Worm (Caenorhabditis elegans) whole organism, L3 larva: ENCODE data around the gene F14D2.19.

Source experiments
- R02D3.7 ChIP-seq: fragments of 150-350 bp; optimal IDR thresholded peaks from 2 replicates; lab custom pipeline; 2014; ENCODE audit warnings: missing biosample characterization, missing genetic modification characterization
- ZK546.5 ChIP-seq: sonication (generic microtip); optimal IDR thresholded peaks from 2 replicates; lab custom pipeline; 2017; ENCODE audit warnings: missing biosample characterization, missing genetic modification characterization
- aly-2 ChIP-seq: fragments of 150-350 bp; optimal IDR thresholded peaks from 2 replicates; lab custom pipeline; 2014; ENCODE audit warnings: missing biosample characterization, missing genetic modification characterization
- ama-1 ChIP-seq: fragments of 150-350 bp; optimal IDR thresholded peaks from 2 replicates; lab custom pipeline; 2018
- ceh-16 ChIP-seq: sonication (generic microtip); optimal IDR thresholded peaks from 2 replicates; lab custom pipeline; 2017; ENCODE audit warnings: missing biosample characterization, missing genetic modification characterization
- ceh-28 ChIP-seq: fragments of 150-350 bp; optimal IDR thresholded peaks from 2 replicates; lab custom pipeline; 2014; ENCODE audit warnings: missing biosample characterization, missing genetic modification reagents, missing genetic modification characterization
- ceh-82 ChIP-seq: fragments of 150-350 bp; optimal IDR thresholded peaks from 2 replicates; lab custom pipeline; 2014; ENCODE audit warnings: missing biosample characterization, missing genetic modification characterization
- egl-27 ChIP-seq: sonication (generic microtip); optimal IDR thresholded peaks from 4 replicates; lab custom pipeline; 2017; ENCODE audit warnings: missing biosample characterization, missing genetic modification reagents, missing genetic modification characterization
- egl-5 ChIP-seq: fragments of 150-350 bp; optimal IDR thresholded peaks from 2 replicates; lab custom pipeline; 2017; ENCODE audit warnings: missing biosample characterization, missing genetic modification reagents, missing genetic modification characterization, inconsistent platforms
- elt-1 ChIP-seq: fragments of 150-350 bp; optimal IDR thresholded peaks from 2 replicates; lab custom pipeline; 2014; ENCODE audit warnings: missing biosample characterization, missing genetic modification characterization
- elt-2 ChIP-seq: sonication (generic microtip); optimal IDR thresholded peaks from 2 replicates; lab custom pipeline; 2016; ENCODE audit warnings: missing genetic modification reagents, mild to moderate bottlenecking, missing genetic modification characterization, missing compliant biosample characterization
- elt-3 ChIP-seq, 3 experiments: fragments of 150-350 bp in 1 of 3; sonication (generic microtip) in 2 of 3; optimal IDR thresholded peaks; 2 replicates in 2 of 3; 4 replicates in 1 of 3; lab custom pipeline; 2014 to 2017; ENCODE audit warnings: missing biosample characterization in 3 of 3, missing genetic modification characterization in 3 of 3
- eor-1 ChIP-seq, 2 experiments: fragments of 150-350 bp; optimal IDR thresholded peaks; 2 replicates each; lab custom pipeline; 2014 to 2018; ENCODE audit warnings: missing biosample characterization in 2 of 2, missing genetic modification characterization in 2 of 2
- fkh-10 ChIP-seq: sonication (generic microtip); optimal IDR thresholded peaks from 2 replicates; lab custom pipeline; 2017; ENCODE audit warnings: missing biosample characterization, missing genetic modification reagents, missing genetic modification characterization
- fkh-2 ChIP-seq: fragments of 150-350 bp; optimal IDR thresholded peaks from 2 replicates; lab custom pipeline; 2014; ENCODE audit warnings: missing biosample characterization, missing genetic modification reagents, missing genetic modification characterization
- fos-1 ChIP-seq: fragments of 150-350 bp; optimal IDR thresholded peaks from 2 replicates; lab custom pipeline; 2014; ENCODE audit warnings: missing biosample characterization, missing genetic modification characterization
- jun-1 ChIP-seq: fragments of 150-350 bp; optimal IDR thresholded peaks from 2 replicates; lab custom pipeline; 2014; ENCODE audit warnings: missing biosample characterization, missing genetic modification reagents, missing genetic modification characterization
- lin-39 ChIP-seq: fragments of 150-350 bp; optimal IDR thresholded peaks from 2 replicates; lab custom pipeline; 2018; ENCODE audit warnings: missing biosample characterization, missing genetic modification reagents, missing genetic modification characterization
- lsy-12 ChIP-seq: sonication (generic microtip); optimal IDR thresholded peaks from 2 replicates; lab custom pipeline; 2016; ENCODE audit warnings: mild to moderate bottlenecking, missing genetic modification characterization, missing compliant biosample characterization
- mdl-1 ChIP-seq: fragments of 150-350 bp; optimal IDR thresholded peaks from 2 replicates; lab custom pipeline; 2014; ENCODE audit warnings: missing biosample characterization, missing genetic modification characterization
- mml-1 ChIP-seq: fragments of 150-350 bp; sonication (generic microtip); optimal IDR thresholded peaks from 3 replicates; lab custom pipeline; 2014; ENCODE audit warnings: missing biosample characterization, missing genetic modification characterization
- nhr-11 ChIP-seq: fragments of 150-350 bp; optimal IDR thresholded peaks from 2 replicates; lab custom pipeline; 2014; ENCODE audit warnings: missing biosample characterization, missing genetic modification characterization
- nhr-12 ChIP-seq: fragments of 150-350 bp; optimal IDR thresholded peaks from 2 replicates; lab custom pipeline; 2014; ENCODE audit warnings: missing biosample characterization, missing genetic modification characterization
- nhr-23 ChIP-seq: fragments of 150-350 bp; optimal IDR thresholded peaks from 2 replicates; lab custom pipeline; 2014; ENCODE audit warnings: missing biosample characterization, missing genetic modification reagents, missing genetic modification characterization
- nhr-25 ChIP-seq: sonication (generic microtip); optimal IDR thresholded peaks from 2 replicates; lab custom pipeline; 2017; ENCODE audit warnings: missing biosample characterization, missing genetic modification characterization
- nhr-67 ChIP-seq: fragments of 150-350 bp; optimal IDR thresholded peaks from 2 replicates; lab custom pipeline; 2014; ENCODE audit warnings: missing biosample characterization, missing genetic modification characterization
- nhr-76 ChIP-seq: fragments of 150-350 bp; sonication (generic microtip); optimal IDR thresholded peaks from 5 replicates; lab custom pipeline; 2014; ENCODE audit warnings: missing biosample characterization, missing genetic modification characterization
- nhr-77 ChIP-seq: fragments of 150-350 bp; optimal IDR thresholded peaks from 2 replicates; lab custom pipeline; 2014; ENCODE audit warnings: missing biosample characterization, missing genetic modification characterization
- pqm-1 ChIP-seq: fragments of 150-350 bp; optimal IDR thresholded peaks from 2 replicates; lab custom pipeline; 2017; ENCODE audit warnings: missing biosample characterization, missing genetic modification characterization, inconsistent platforms
- sea-2 ChIP-seq: fragments of 150-350 bp; sonication (generic microtip); optimal IDR thresholded peaks from 4 replicates; lab custom pipeline; 2014; ENCODE audit warnings: missing biosample characterization, missing genetic modification reagents, missing genetic modification characterization
- skn-1 ChIP-seq: fragments of 150-350 bp; optimal IDR thresholded peaks from 2 replicates; lab custom pipeline; 2014; ENCODE audit warnings: missing biosample characterization, missing genetic modification characterization
- snpc-4 ChIP-seq: fragments of 150-350 bp; optimal IDR thresholded peaks from 2 replicates; lab custom pipeline; 2014; ENCODE audit warnings: missing biosample characterization, missing genetic modification characterization
- tbx-2 ChIP-seq: sonication (generic microtip); optimal IDR thresholded peaks from 2 replicates; lab custom pipeline; 2016; ENCODE audit warnings: mild to moderate bottlenecking, missing genetic modification characterization, missing compliant biosample characterization
- unc-39 ChIP-seq: sonication (generic microtip); optimal IDR thresholded peaks from 4 replicates; lab custom pipeline; 2017; ENCODE audit warnings: missing biosample characterization, missing genetic modification characterization
- unc-62 ChIP-seq: fragments of 150-350 bp; sonication (generic microtip); optimal IDR thresholded peaks from 4 replicates; lab custom pipeline; 2014; ENCODE audit warnings: missing biosample characterization, missing genetic modification reagents, missing genetic modification characterization
- ztf-11 ChIP-seq: fragments of 150-350 bp; optimal IDR thresholded peaks from 2 replicates; lab custom pipeline; 2014; ENCODE audit warnings: missing biosample characterization, missing genetic modification characterization
- ztf-4 ChIP-seq: fragments of 150-350 bp; optimal IDR thresholded peaks from 2 replicates; lab custom pipeline; 2014; ENCODE audit warnings: missing biosample characterization, missing genetic modification characterization

Gene F14D2.19

DNA sequence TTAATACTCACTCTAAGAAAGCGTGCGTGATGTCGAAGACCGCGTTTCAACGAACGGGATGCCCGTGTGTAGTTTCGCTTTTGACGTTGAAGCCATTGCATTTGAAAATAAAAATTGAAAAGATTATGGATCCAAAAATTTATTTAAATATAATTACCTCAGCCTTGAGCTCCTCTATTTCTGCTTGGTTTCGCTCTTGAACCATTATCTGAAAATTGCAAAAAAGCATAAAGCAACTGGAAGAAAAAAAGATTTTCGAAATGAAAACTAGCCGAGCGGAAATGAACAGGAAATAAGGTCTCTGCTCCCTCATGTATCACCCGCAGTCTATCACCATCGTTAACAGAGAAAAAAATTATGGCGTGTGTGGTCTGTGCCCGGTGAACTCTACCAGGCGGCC is 30.2 kb upstream of the F14D2.19 start, which contains the start of gene Y49F6C.6:
TSS of gene Y49F6C.6 (minus strand) at position 101 of the 400 bp plus-strand sequence.
- TF ChIP-seq unc-62 (GFP tag; lab: Kevin White, UChicago) (no peak), pqm-1 (tag; lab: Kevin White, UChicago) (no peak), nhr-25 (no peak), nhr-76 (tag; lab: Kevin White, UChicago) (no peak), nhr-12 (tag; lab: Kevin White, UChicago) (no peak), mml-1 (tag; lab: Kevin White, UChicago) (no peak), nhr-77 (no peak), ceh-28 (tag; lab: Kevin White, UChicago) (no peak), lsy-12 (tag; lab: Kevin White, UChicago) (no peak)

DNA sequence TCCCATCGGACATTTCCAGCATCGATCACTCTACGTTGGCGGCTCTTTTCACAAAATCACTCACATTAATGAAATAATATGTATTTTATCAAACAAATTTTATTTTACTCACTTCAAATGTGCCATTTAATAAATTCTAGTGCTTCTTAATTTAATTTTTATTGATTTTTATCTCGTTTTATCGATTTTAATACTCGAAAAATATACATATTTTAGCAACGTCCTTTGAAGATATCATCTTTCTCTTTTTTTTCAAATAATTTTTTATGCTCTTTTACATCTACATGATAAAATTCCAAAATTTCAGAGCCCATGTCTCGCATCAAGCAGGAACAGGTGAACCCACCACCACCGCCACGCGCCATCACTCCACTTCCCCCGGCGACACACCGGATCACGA is 21.9 kb upstream of the F14D2.19 start, which contains the start of the genes lido-14 and bath-27:
TSS of gene lido-14 (plus strand) at position 301 of the 400 bp plus-strand sequence.
TSS of gene bath-27 (plus strand) at position 306 of the 400 bp plus-strand sequence.
- no peak for TF ChIP-seq jun-1 (tag; lab: Kevin White, UChicago)
- TF ChIP-seq lin-39 (tag; lab: Kevin White, UChicago) = no peak
- no peak for TF ChIP-seq fkh-10 (GFP tag; lab: Kevin White, UChicago)
- no peak for TF ChIP-seq mdl-1
- no peak for TF ChIP-seq aly-2 (tag; lab: Kevin White, UChicago)
- TF ChIP-seq tbx-2 = no peak
- no peak for TF ChIP-seq fkh-2 (tag; lab: Kevin White, UChicago)
- no peak for TF ChIP-seq ztf-4 (tag; lab: Kevin White, UChicago)
- TF ChIP-seq sea-2 = no peak

DNA sequence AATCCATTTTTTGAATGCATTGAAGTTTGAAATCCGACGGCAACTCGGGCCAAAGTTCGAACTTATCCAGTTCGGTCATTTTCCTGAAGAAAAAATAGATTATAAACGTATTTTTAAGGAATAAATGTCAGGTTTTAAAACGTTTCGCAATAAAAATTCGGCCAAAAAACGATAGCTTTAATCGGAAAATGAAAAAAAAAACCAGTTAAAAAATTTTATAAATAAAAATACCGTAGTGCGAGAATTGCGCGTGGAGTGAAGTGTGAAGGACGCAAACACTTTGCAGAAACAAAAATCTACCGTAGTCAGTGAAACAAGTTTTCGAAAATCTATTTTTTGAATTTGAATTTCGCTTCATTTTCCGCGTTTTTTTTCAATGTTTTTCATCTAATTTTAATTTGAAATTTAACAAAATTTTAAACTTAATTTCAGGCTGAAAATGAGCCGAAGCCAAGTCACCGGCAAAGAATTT is 12.9 kb upstream of the F14D2.19 start, which contains the start of gene F14D2.8:
TSS of gene F14D2.8 (minus strand) at position 51 of the 472 bp plus-strand sequence.
- TF ChIP-seq ama-1 (lab: Kevin White, UChicago) (no peak), ceh-16 (tag; lab: Kevin White, UChicago) (no peak), nhr-77 (no peak), nhr-25 (no peak), fkh-10 (GFP tag; lab: Kevin White, UChicago) (no peak), lin-39 (tag; lab: Kevin White, UChicago) (no peak), nhr-67 (no peak), fos-1 (tag; lab: Kevin White, UChicago) (no peak), aly-2 (tag; lab: Kevin White, UChicago) (no peak), sea-2 (no peak), egl-5 (tag; lab: Kevin White, UChicago) (no peak), nhr-76 (tag; lab: Kevin White, UChicago) (no peak), nhr-12 (tag; lab: Kevin White, UChicago) (no peak), R02D3.7 (no peak), skn-1 (no peak), ztf-11 (tag; lab: Kevin White, UChicago) (no peak), tbx-2 (no peak)

ce11 chrII:3347940-3348610 is 11.1 kb upstream of the F14D2.19 start, which contains the start of the genes F14D2.14 and bath-29:
Gene F14D2.14 (minus strand): TSS chrII:3347990.
Gene bath-29 (plus strand): TSS chrII:3348560.
- TF ChIP-seq ztf-4 (tag; lab: Kevin White, UChicago) (no peak), unc-39 (tag; lab: Kevin White, UChicago) (no peak), aly-2 (tag; lab: Kevin White, UChicago) (no peak), lin-39 (tag; lab: Kevin White, UChicago) (no peak), fos-1 (tag; lab: Kevin White, UChicago) (no peak), tbx-2 (no peak), lsy-12 (tag; lab: Kevin White, UChicago) (no peak), elt-1 (no peak), R02D3.7 (no peak), fkh-10 (GFP tag; lab: Kevin White, UChicago) (no peak), egl-27 (tag; lab: Kevin White, UChicago) (no peak)

DNA sequence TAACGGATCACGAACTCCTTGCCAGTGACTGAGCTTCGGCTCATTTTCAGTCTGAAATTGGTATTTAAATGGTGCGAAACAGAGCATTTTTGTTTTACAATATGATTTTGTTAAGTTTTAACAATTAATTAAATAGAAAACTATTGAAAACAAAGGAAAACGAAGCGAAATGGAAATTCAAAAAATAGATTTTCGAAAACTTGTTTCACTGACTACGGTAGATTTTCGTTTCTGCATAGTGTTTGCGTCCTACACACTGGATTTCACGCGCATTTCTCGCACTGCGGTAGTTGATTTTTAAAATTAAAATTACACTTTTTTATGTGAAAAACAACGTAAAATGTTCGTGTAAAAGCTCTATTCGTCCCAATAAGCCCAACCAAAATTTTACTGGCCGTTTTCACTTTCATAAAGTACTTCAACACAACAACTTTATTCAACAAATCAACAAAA is 9.4 kb upstream of the F14D2.19 start, which contains the start of gene bath-30:
TSS of gene bath-30 (minus strand) at position 51 of the 453 bp plus-strand sequence.
- TF ChIP-seq aly-2 (tag; lab: Kevin White, UChicago) = no peak
- TF ChIP-seq elt-2 (tag; lab: Kevin White, UChicago) = no peak
- no peak for TF ChIP-seq R02D3.7
- no peak for TF ChIP-seq eor-1 (tag; optimal IDR thresholded peaks at IDR 0.05; lab: Kevin White, UChicago)
- no peak for TF ChIP-seq elt-3 (tag; optimal IDR thresholded peaks at IDR 0.05; lab: Kevin White, UChicago)
- TF ChIP-seq unc-39 (tag; lab: Kevin White, UChicago) = no peak
- TF ChIP-seq skn-1 = no peak
- no peak for TF ChIP-seq ceh-16 (tag; lab: Kevin White, UChicago)
- TF ChIP-seq ama-1 (lab: Kevin White, UChicago) = no peak
- no peak for TF ChIP-seq ceh-82 (tag; lab: Kevin White, UChicago)
- TF ChIP-seq ZK546.5 (tag; lab: Kevin White, UChicago) = no peak
- no peak for TF ChIP-seq ztf-4 (tag; lab: Kevin White, UChicago)
- TF ChIP-seq fos-1 (tag; lab: Kevin White, UChicago) = no peak
- no peak for TF ChIP-seq ztf-11 (tag; lab: Kevin White, UChicago)
- TF ChIP-seq nhr-23 (tag; lab: Kevin White, UChicago) = no peak
- no peak for TF ChIP-seq nhr-11 (tag; lab: Kevin White, UChicago)
- TF ChIP-seq snpc-4 (tag; lab: Kevin White, UChicago) = no peak
